Fruit fly (Drosophila melanogaster): Measurements from ENCODE around the gene tal-2A.

DNA sequence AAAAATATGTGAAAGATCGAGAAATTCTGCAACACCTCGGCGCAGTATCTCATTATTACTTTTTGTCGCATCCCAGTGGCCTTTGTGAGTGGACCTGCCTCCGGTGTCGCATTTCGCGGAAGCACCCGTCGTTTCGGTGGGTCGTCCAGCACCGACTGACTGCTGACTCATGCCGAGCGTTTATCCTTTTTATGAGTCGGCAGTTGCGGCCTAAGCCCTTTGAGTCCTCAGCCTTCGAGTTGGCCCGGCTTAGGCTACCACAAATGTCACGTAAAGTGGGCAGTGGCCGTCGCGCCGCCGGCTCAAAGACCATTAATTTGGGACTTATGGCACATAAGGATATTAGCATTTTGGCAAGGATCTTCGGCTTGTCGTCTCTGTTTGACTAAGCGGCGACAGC lies 1.2 kb upstream of the tal-2A start:
- TF ChIP-seq ttk (optimal IDR thresholded peaks at IDR 0.05) (no peak), h (optimal IDR thresholded peaks at IDR 0.05) (no peak), Myc (optimal IDR thresholded peaks at IDR 0.05) (no peak)
